Worm (Caenorhabditis elegans): ENCODE results near the gene F58H1.8.

- no peak for TF ChIP-seq cebp-2 (GFP tag; IDR thresholded peaks at IDR 0.05)
- TF ChIP-seq aptf-3 (GFP tag; IDR thresholded peaks at IDR 0.05) = no peak
- no peak for TF ChIP-seq ztf-22 (GFP tag; optimal IDR thresholded peaks at IDR 0.05)
- no peak for TF ChIP-seq efl-1 (GFP tag; optimal IDR thresholded peaks at IDR 0.05)
- TF ChIP-seq F49E8.2 (tag; optimal IDR thresholded peaks at IDR 0.05; ENCODE audit: insufficient read depth) = no peak
- no peak for TF ChIP-seq F23B12.7 (tag; optimal IDR thresholded peaks at IDR 0.05; ENCODE audit: insufficient read depth)
- no peak for TF ChIP-seq unc-62 (GFP tag; optimal IDR thresholded peaks at IDR 0.05)
- no peak for TF ChIP-seq mel-28 (tag; optimal IDR thresholded peaks at IDR 0.05; ENCODE audit: borderline replicate concordance)
- TF ChIP-seq nhr-90 (tag; optimal IDR thresholded peaks at IDR 0.05) = no peak
- no peak for TF ChIP-seq Y53G8AR.9 (GFP tag; conservative IDR thresholded peaks at IDR 0.05)
Observed at ce11 chrV:11891143-11891862, 43.6 kb upstream of the F58H1.8 start, which contains the start of the genes sodh-2 and srx-76.
